Comparison of ENCODE assay signal across 3 fruit fly cellular contexts in the genomic region with DNA sequence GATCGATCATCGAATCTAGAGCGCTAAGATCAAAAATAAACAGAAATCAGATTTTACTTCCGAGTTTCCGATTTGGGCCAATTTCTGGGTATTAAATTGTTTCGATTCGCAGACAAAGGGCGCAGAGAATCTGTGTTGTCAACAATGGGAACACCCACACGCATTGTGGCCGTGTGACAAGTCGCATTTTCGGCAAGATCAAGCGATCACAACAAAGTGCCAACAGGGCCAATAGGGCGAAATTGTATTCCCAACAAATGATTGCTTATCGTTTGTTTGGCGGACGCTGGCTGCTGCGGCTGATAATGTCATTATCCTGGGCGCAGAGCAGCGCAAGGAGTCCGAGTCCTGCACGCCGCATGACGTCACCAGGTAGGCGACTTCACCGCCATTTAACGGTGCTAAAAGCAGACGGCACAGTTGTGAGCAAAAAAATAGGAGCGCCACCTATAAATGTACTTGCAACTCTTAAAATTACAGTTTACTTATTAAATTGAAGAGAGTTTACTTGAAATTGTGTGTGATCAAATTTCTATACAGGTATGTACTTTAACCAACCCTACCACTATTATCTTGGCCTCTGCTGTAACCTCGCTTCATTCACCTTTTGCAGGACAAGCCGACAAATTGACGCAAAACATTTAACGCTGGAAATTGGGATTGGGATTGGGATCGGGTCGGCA.
A peak's percentile ranks its signal among the peaks of the same experiment; 100 is the strongest.
TF ChIP-seq lines count a peak whose summit lies in the region.

No protein-coding gene starts in this region.

TF ChIP-seq in whole organism, embryonic, 481 proteins besides CTCF, POLR2A, EP300 and RAD21 (continued from another document and continues in another):
- TF ChIP-seq pho (GFP tag; optimal IDR thresholded peaks at IDR 0.05; lab: Kevin White, UChicago) (no peak), CG15514 (GFP tag; optimal IDR thresholded peaks at IDR 0.05; lab: Kevin White, UChicago) (no peak), ap (GFP tag; IDR thresholded peaks at IDR 0.05; lab: Robert Waterston, UW) (peak; percentile 76; the same call in 1 of the 2 replicates), H15 (GFP tag; IDR thresholded peaks at IDR 0.05; lab: Robert Waterston, UW) (peak; percentile 37; the same call in 1 of the 3 replicates), croc (GFP tag; conservative IDR thresholded peaks at IDR 0.05; lab: Robert Waterston, UW) (peak; percentile 75), inv (GFP tag; IDR thresholded peaks at IDR 0.05; lab: Robert Waterston, UW; ENCODE audit: partially characterized antibody) (no peak), CG12219 (GFP tag; optimal IDR thresholded peaks at IDR 0.05; lab: Kevin White, UChicago) (peak; percentile 61), nmo (GFP tag; optimal IDR thresholded peaks at IDR 0.05; lab: Kevin White, UChicago) (peak; percentile 78), sug (tag; optimal IDR thresholded peaks at IDR 0.05; lab: Kevin White, UChicago) (no peak), CG7372 (GFP tag; IDR thresholded peaks at IDR 0.05; lab: Robert Waterston, UW) (0 out of 2 replicates have a peak, but pooled peaks have one; percentile 13), sisA (GFP tag; IDR thresholded peaks at IDR 0.05; lab: Robert Waterston, UW) (peak; percentile 59; the same call in 1 of the 2 replicates), CG6683 (GFP tag; optimal IDR thresholded peaks at IDR 0.05; lab: Kevin White, UChicago) (no peak), CG13624 (GFP tag; optimal IDR thresholded peaks at IDR 0.05; lab: Kevin White, UChicago) (no peak), CG10267 (tag; optimal IDR thresholded peaks at IDR 0.05; lab: Kevin White, UChicago) (peak; percentile 44), CG12769 (tag; optimal IDR thresholded peaks at IDR 0.05; lab: Kevin White, UChicago) (no peak), Ptx1 (GFP tag; IDR thresholded peaks at IDR 0.05; lab: Robert Waterston, UW) (peak; percentile 54; the same call in 1 of the 2 replicates), Deaf1 (tag; optimal IDR thresholded peaks at IDR 0.05; lab: Kevin White, UChicago) (no peak), ash1 (GFP tag; optimal IDR thresholded peaks at IDR 0.05; lab: Kevin White, UChicago) (no peak), tup (GFP tag; optimal IDR thresholded peaks at IDR 0.05; lab: Kevin White, UChicago) (peak; percentile 53), tio (GFP tag; optimal IDR thresholded peaks at IDR 0.05; lab: Kevin White, UChicago) (peak; percentile 60), CG17328 (GFP tag; IDR thresholded peaks at IDR 0.05; lab: Robert Waterston, UW) (peak; percentile 89), Asciz (GFP tag; optimal IDR thresholded peaks at IDR 0.05; lab: Kevin White, UChicago) (no peak), CG6765 (GFP tag; optimal IDR thresholded peaks at IDR 0.05; lab: Kevin White, UChicago) (no peak), CG7786 (GFP tag; optimal IDR thresholded peaks at IDR 0.05; lab: Kevin White, UChicago) (peak; percentile 61), CG2202 (tag; optimal IDR thresholded peaks at IDR 0.05; lab: Kevin White, UChicago) (peak; percentile 58), Atf-2 (GFP tag; optimal IDR thresholded peaks at IDR 0.05; lab: Kevin White, UChicago) (peak; percentile 53), Usf (GFP tag; optimal IDR thresholded peaks at IDR 0.05; lab: Kevin White, UChicago) (peak; percentile 62), kay (GFP tag; optimal IDR thresholded peaks at IDR 0.05; lab: Kevin White, UChicago) (peak; percentile 15), CG8089 (GFP tag; optimal IDR thresholded peaks at IDR 0.05; lab: Kevin White, UChicago) (peak; percentile 72), Eip74EF (GFP tag; optimal IDR thresholded peaks at IDR 0.05; lab: Kevin White, UChicago) (no peak), Ssrp (tag; optimal IDR thresholded peaks at IDR 0.05; lab: Kevin White, UChicago) (peak; percentile 67), disco-r (GFP tag; optimal IDR thresholded peaks at IDR 0.05; lab: Kevin White, UChicago) (peak; percentile 38), Atf6 (GFP tag; IDR thresholded peaks at IDR 0.05; lab: Robert Waterston, UW) (peak; percentile 41; the same call in 1 of the 2 replicates), CG11695 (GFP tag; IDR thresholded peaks at IDR 0.05; lab: Robert Waterston, UW) (peak; percentile 83), so (GFP tag; IDR thresholded peaks at IDR 0.05; lab: Robert Waterston, UW) (no peak), phol (tag; optimal IDR thresholded peaks at IDR 0.05; lab: Kevin White, UChicago) (peak; percentile 69), ind (GFP tag; optimal IDR thresholded peaks at IDR 0.05; lab: Kevin White, UChicago) (no peak), CG3065 (GFP tag; optimal IDR thresholded peaks at IDR 0.05; lab: Kevin White, UChicago) (peak; percentile 17), al (GFP tag; IDR thresholded peaks at IDR 0.05; lab: Robert Waterston, UW) (peak; percentile 28; the same call in 1 of the 2 replicates), CG32532 (GFP tag; IDR thresholded peaks at IDR 0.05; lab: Robert Waterston, UW) (peak; percentile 39; the same call in 1 of the 2 replicates)

TF ChIP-seq in whole organism, prepupa, 60 proteins besides CTCF, POLR2A, EP300 and RAD21 (continued from another document):
- TF ChIP-seq Eip93F (GFP tag; optimal IDR thresholded peaks at IDR 0.05; lab: Kevin White, UChicago) (no peak), topi (GFP tag; optimal IDR thresholded peaks at IDR 0.05; lab: Kevin White, UChicago) (no peak), Gug (GFP tag; IDR thresholded peaks at IDR 0.05; lab: Robert Waterston, UW) (peak; percentile 36), CG15336 (GFP tag; IDR thresholded peaks at IDR 0.05; lab: Robert Waterston, UW) (peak; percentile 48), CG34406 (GFP tag; optimal IDR thresholded peaks at IDR 0.05; lab: Kevin White, UChicago) (peak; percentile 32), Hr38 (GFP tag; optimal IDR thresholded peaks at IDR 0.05; lab: Kevin White, UChicago) (no peak), eg (GFP tag; IDR thresholded peaks at IDR 0.05; lab: Robert Waterston, UW) (peak; percentile 54; the same call in 2 of the 3 replicates), vri (GFP tag; optimal IDR thresholded peaks at IDR 0.05; lab: Kevin White, UChicago) (peak; percentile 8), Sox14 (GFP tag; optimal IDR thresholded peaks at IDR 0.05; lab: Kevin White, UChicago) (peak; percentile 54), CG31627 (GFP tag; optimal IDR thresholded peaks at IDR 0.05; lab: Kevin White, UChicago) (peak; percentile 68), OdsH (GFP tag; optimal IDR thresholded peaks at IDR 0.05; lab: Kevin White, UChicago) (peak; percentile 54), Sox102F (GFP tag; optimal IDR thresholded peaks at IDR 0.05; lab: Kevin White, UChicago) (peak; percentile 42), pdm3 (GFP tag; optimal IDR thresholded peaks at IDR 0.05; lab: Kevin White, UChicago) (peak; percentile 40), Smox (GFP tag; optimal IDR thresholded peaks at IDR 0.05; lab: Kevin White, UChicago) (peak; percentile 38), salr (GFP tag; optimal IDR thresholded peaks at IDR 0.05; lab: Kevin White, UChicago) (peak in 1 of 2 experiments; percentile 18), CG11294 (GFP tag; IDR thresholded peaks at IDR 0.05; lab: Robert Waterston, UW) (no peak), lz (GFP tag; optimal IDR thresholded peaks at IDR 0.05; lab: Kevin White, UChicago) (peak; percentile 50), CG6792 (GFP tag; optimal IDR thresholded peaks at IDR 0.05; lab: Kevin White, UChicago) (peak; percentile 45), CG3032 (tag; optimal IDR thresholded peaks at IDR 0.05; lab: Kevin White, UChicago) (peak; percentile 60), CG6854 (GFP tag; optimal IDR thresholded peaks at IDR 0.05; lab: Kevin White, UChicago) (no peak), Lpt (GFP tag; optimal IDR thresholded peaks at IDR 0.05; lab: Kevin White, UChicago) (no peak), achi (GFP tag; optimal IDR thresholded peaks at IDR 0.05; lab: Kevin White, UChicago) (peak; percentile 27), CG8119 (GFP tag; IDR thresholded peaks at IDR 0.05; lab: Robert Waterston, UW) (peak; percentile 40; the same call in 1 of the 3 replicates), CG6163 (GFP tag; IDR thresholded peaks at IDR 0.05; lab: Robert Waterston, UW) (peak; percentile 78), fd85E (GFP tag; optimal IDR thresholded peaks at IDR 0.05; lab: Kevin White, UChicago) (no peak), Met (GFP tag; optimal IDR thresholded peaks at IDR 0.05; lab: Kevin White, UChicago) (peak; percentile 62), CG3919 (GFP tag; optimal IDR thresholded peaks at IDR 0.05; lab: Kevin White, UChicago) (peak; percentile 42), esn (GFP tag; optimal IDR thresholded peaks at IDR 0.05; lab: Kevin White, UChicago) (peak; percentile 59), spab (GFP tag; optimal IDR thresholded peaks at IDR 0.05; lab: Kevin White, UChicago) (peak; percentile 25), Eip75B (GFP tag; optimal IDR thresholded peaks at IDR 0.05; lab: Kevin White, UChicago) (peak; percentile 31), Ets21C (GFP tag; optimal IDR thresholded peaks at IDR 0.05; lab: Kevin White, UChicago) (peak; percentile 28), dsx (GFP tag; optimal IDR thresholded peaks at IDR 0.05; lab: Kevin White, UChicago; ENCODE audit: poor library complexity, severe bottlenecking) (no peak), fd59A (GFP tag; optimal IDR thresholded peaks at IDR 0.05; lab: Kevin White, UChicago) (peak; percentile 55), ss (GFP tag; optimal IDR thresholded peaks at IDR 0.05; lab: Kevin White, UChicago) (no peak), CG11762 (GFP tag; optimal IDR thresholded peaks at IDR 0.05; lab: Kevin White, UChicago; ENCODE audit: insufficient read depth) (peak; percentile 23), Ets96B (tag; optimal IDR thresholded peaks at IDR 0.05; lab: Kevin White, UChicago) (peak; percentile 38), acj6 (GFP tag; optimal IDR thresholded peaks at IDR 0.05; lab: Kevin White, UChicago) (peak; percentile 54), CG8319 (GFP tag; optimal IDR thresholded peaks at IDR 0.05; lab: Kevin White, UChicago) (peak; percentile 6), dac (GFP tag; optimal IDR thresholded peaks at IDR 0.05; lab: Kevin White, UChicago) (no peak)
TF ChIP-seq in whole organism, prepupa: peak in this region for 41.

TF ChIP-seq in whole organism, wandering third instar larva, 38 proteins besides CTCF, POLR2A, EP300 and RAD21 (continued from another document):
- no peak for TF ChIP-seq sage (GFP tag; optimal IDR thresholded peaks at IDR 0.05; lab: Kevin White, UChicago)
- peak; percentile 38 for TF ChIP-seq Sp1 (GFP tag; optimal IDR thresholded peaks at IDR 0.05; lab: Kevin White, UChicago)
- TF ChIP-seq br (GFP tag; optimal IDR thresholded peaks at IDR 0.05; lab: Kevin White, UChicago) = peak; percentile 43
- TF ChIP-seq fru (GFP tag; optimal IDR thresholded peaks at IDR 0.05; lab: Kevin White, UChicago) = peak; percentile 50
- peak; percentile 40 for TF ChIP-seq rgr (GFP tag; optimal IDR thresholded peaks at IDR 0.05; lab: Kevin White, UChicago)
- no peak for TF ChIP-seq tai (GFP tag; optimal IDR thresholded peaks at IDR 0.05; lab: Kevin White, UChicago)
- no peak for TF ChIP-seq dl (GFP tag; optimal IDR thresholded peaks at IDR 0.05; lab: Kevin White, UChicago; ENCODE audit: insufficient read depth in 1 of 2, partially characterized antibody in 2 of 2)
- TF ChIP-seq OdsH (GFP tag; optimal IDR thresholded peaks at IDR 0.05; lab: Kevin White, UChicago) = peak; percentile 16
- no peak for TF ChIP-seq pan (optimal IDR thresholded peaks at IDR 0.05; lab: Kevin White, UChicago)
- no peak for TF ChIP-seq Rel (GFP tag; optimal IDR thresholded peaks at IDR 0.05; lab: Kevin White, UChicago)
- no peak for TF ChIP-seq Rel (tag; optimal IDR thresholded peaks at IDR 0.05; lab: Kevin White, UChicago)
- TF ChIP-seq ey (GFP tag; optimal IDR thresholded peaks at IDR 0.05; lab: Kevin White, UChicago) = peak; percentile 51
- no peak for TF ChIP-seq Myc (optimal IDR thresholded peaks at IDR 0.05; lab: Kevin White, UChicago)
- no peak for TF ChIP-seq Hnf4 (GFP tag; optimal IDR thresholded peaks at IDR 0.05; lab: Kevin White, UChicago)
- TF ChIP-seq CG9705 (GFP tag; optimal IDR thresholded peaks at IDR 0.05; lab: Kevin White, UChicago) = no peak
